Worm (Caenorhabditis elegans) whole organism, young adult: ENCODE measurements around the gene isw-1.

Experiments used
- B0261.1 ChIP-seq: sonication (generic microtip); optimal IDR thresholded peaks from 2 replicates; lab custom pipeline; 2016; ENCODE audit warnings: mild to moderate bottlenecking, missing genetic modification characterization, moderate library complexity, missing compliant biosample characterization
- F22D6.2 ChIP-seq: sonication (generic microtip); optimal IDR thresholded peaks from 2 replicates; lab custom pipeline; 2016; ENCODE audit warnings: mild to moderate bottlenecking, missing genetic modification characterization, missing compliant biosample characterization
- F23B12.7 ChIP-seq: sonication (generic microtip); optimal IDR thresholded peaks from 2 replicates; lab custom pipeline; 2017; ENCODE audit warnings: missing genetic modification characterization, mild to moderate bottlenecking, missing compliant biosample characterization, antibody characterized with exemption, moderate library complexity; ENCODE audit not compliant: insufficient read depth
- F57C9.4 ChIP-seq: sonication (generic microtip); optimal IDR thresholded peaks from 2 replicates; lab custom pipeline; 2017; ENCODE audit warnings: mild to moderate bottlenecking, missing genetic modification characterization, missing compliant biosample characterization
- Y56A3A.18 ChIP-seq: fragments of 200-800 bp; sonication (Bioruptor generic); IDR thresholded peaks from 2 replicates; pipeline ENCODE4 v1.3.6; 2022; ENCODE audit warnings: missing genetic modification reagents, missing genetic modification characterization, missing compliant biosample characterization
- Y95B8A.8 ChIP-seq: fragments of 200-800 bp; sonication (Bioruptor generic); IDR thresholded peaks from 2 replicates; pipeline ENCODE4 v1.3.6; 2022; ENCODE audit warnings: missing genetic modification reagents, missing genetic modification characterization, missing compliant biosample characterization
- akir-1 ChIP-seq: fragments of 200-800 bp; sonication (Bioruptor generic); optimal IDR thresholded peaks from 2 replicates; lab custom pipeline; 2018; ENCODE audit warnings: mild to moderate bottlenecking, missing genetic modification characterization, moderate library complexity, missing compliant biosample characterization
- attf-3 ChIP-seq: fragments of 200-800 bp; sonication (Bioruptor generic); conservative IDR thresholded peaks from 2 replicates; pipeline ENCODE4 v1.3.6; 2022; ENCODE audit warnings: missing genetic modification reagents, missing genetic modification characterization, missing compliant biosample characterization
- dpff-1 ChIP-seq: sonication (generic microtip); optimal IDR thresholded peaks from 2 replicates; lab custom pipeline; 2017; ENCODE audit warnings: mild to moderate bottlenecking, missing genetic modification characterization, missing compliant biosample characterization
- dpl-1 ChIP-seq: fragments of 150-350 bp; optimal IDR thresholded peaks from 2 replicates; lab custom pipeline; 2014; ENCODE audit warnings: missing biosample characterization, missing genetic modification reagents, missing genetic modification characterization
- efl-1 ChIP-seq: fragments of 150-350 bp; optimal IDR thresholded peaks from 2 replicates; lab custom pipeline; 2014; ENCODE audit warnings: missing biosample characterization, missing genetic modification reagents, missing genetic modification characterization
- egrh-3 ChIP-seq: fragments of 200-800 bp; sonication (Bioruptor generic); IDR thresholded peaks from 2 replicates; pipeline ENCODE4 v1.3.6; 2022; ENCODE audit warnings: missing genetic modification reagents, missing genetic modification characterization, missing compliant biosample characterization
- hmg-20 ChIP-seq: fragments of 200-800 bp; sonication (Bioruptor generic); IDR thresholded peaks from 2 replicates; pipeline ENCODE4 v1.3.6; 2022; ENCODE audit warnings: missing genetic modification reagents, missing genetic modification characterization, missing compliant biosample characterization
- hsf-1 ChIP-seq: fragments of 200-800 bp; sonication (Bioruptor generic); IDR thresholded peaks from 2 replicates; pipeline ENCODE4 v1.3.6; 2022; ENCODE audit warnings: missing genetic modification reagents, missing genetic modification characterization, missing compliant biosample characterization
- lin-26 ChIP-seq: fragments of 200-800 bp; sonication (Bioruptor generic); IDR thresholded peaks from 2 replicates; pipeline ENCODE4 v1.3.6; 2022; ENCODE audit warnings: missing genetic modification reagents, missing genetic modification characterization, missing compliant biosample characterization
- lin-35 ChIP-seq, 3 experiments: fragments of 150-350 bp in 2 of 3; sonication (generic microtip) in 1 of 3; optimal IDR thresholded peaks; 2 replicates each; lab custom pipeline; 2014 to 2018; ENCODE audit warnings: missing biosample characterization in 3 of 3, missing genetic modification characterization in 3 of 3, missing genetic modification reagents in 3 of 3
- madf-6 ChIP-seq: fragments of 200-800 bp; sonication (Bioruptor generic); IDR thresholded peaks from 2 replicates; pipeline ENCODE4 v1.3.6; 2022; ENCODE audit warnings: missing genetic modification reagents, missing genetic modification characterization, missing compliant biosample characterization
- madf-8 ChIP-seq: fragments of 200-800 bp; sonication (Bioruptor generic); conservative IDR thresholded peaks from 2 replicates; pipeline ENCODE4 v1.3.6; 2022; ENCODE audit warnings: missing genetic modification reagents, missing genetic modification characterization, missing compliant biosample characterization
- nhr-27 ChIP-seq: fragments of 200-800 bp; sonication (Bioruptor generic); optimal IDR thresholded peaks from 2 replicates; lab custom pipeline; 2018; ENCODE audit warnings: mild to moderate bottlenecking, missing genetic modification characterization, moderate library complexity, missing compliant biosample characterization
- nhr-80 ChIP-seq: sonication (generic microtip); optimal IDR thresholded peaks from 2 replicates; lab custom pipeline; 2016; ENCODE audit warnings: missing genetic modification characterization, missing compliant biosample characterization
- nhr-90 ChIP-seq: sonication (generic microtip); optimal IDR thresholded peaks from 2 replicates; lab custom pipeline; 2016; ENCODE audit warnings: missing genotype, mild to moderate bottlenecking, missing genetic modification characterization, missing compliant biosample characterization
- rcor-1 ChIP-seq: fragments of 200-800 bp; sonication (Bioruptor generic); IDR thresholded peaks from 2 replicates; pipeline ENCODE4 v1.3.6; 2022; ENCODE audit warnings: missing genetic modification reagents, missing genetic modification characterization, missing compliant biosample characterization
- snpc-1.1 ChIP-seq: sonication (generic microtip); optimal IDR thresholded peaks from 2 replicates; lab custom pipeline; 2017; ENCODE audit warnings: missing genetic modification characterization, mild to moderate bottlenecking, missing compliant biosample characterization, antibody characterized with exemption, moderate library complexity, missing genotype, missing genetic modification reagents; ENCODE audit not compliant: insufficient read depth
- somi-1 ChIP-seq: fragments of 200-800 bp; sonication (Bioruptor generic); optimal IDR thresholded peaks from 2 replicates; lab custom pipeline; 2018; ENCODE audit warnings: mild to moderate bottlenecking, missing genetic modification characterization, missing compliant biosample characterization
- tbp1 ChIP-seq: fragments of 200-800 bp; sonication (Bioruptor generic); optimal IDR thresholded peaks from 2 replicates; lab custom pipeline; 2018; ENCODE audit warnings: mild to moderate bottlenecking, missing genetic modification characterization, missing compliant biosample characterization
- tlf-1 ChIP-seq: fragments of 200-800 bp; sonication (Bioruptor generic); optimal IDR thresholded peaks from 2 replicates; lab custom pipeline; 2018; ENCODE audit warnings: mild to moderate bottlenecking, missing genetic modification characterization, missing compliant biosample characterization
- xnd-1 ChIP-seq: sonication (generic microtip); optimal IDR thresholded peaks from 2 replicates; lab custom pipeline; 2016; ENCODE audit warnings: missing genotype, missing genetic modification reagents, missing genetic modification characterization, missing compliant biosample characterization
- zfh-2 ChIP-seq: fragments of 200-800 bp; sonication (Bioruptor generic); conservative IDR thresholded peaks from 2 replicates; pipeline ENCODE4 v1.3.6; 2022; ENCODE audit warnings: missing genetic modification reagents, missing genetic modification characterization, missing compliant biosample characterization
- zim-3 ChIP-seq: sonication (generic microtip); optimal IDR thresholded peaks from 2 replicates; lab custom pipeline; 2017; ENCODE audit warnings: mild to moderate bottlenecking, missing genetic modification characterization, moderate library complexity, missing compliant biosample characterization
- ztf-18 ChIP-seq: sonication (generic microtip); optimal IDR thresholded peaks from 2 replicates; lab custom pipeline; 2016; ENCODE audit warnings: missing genotype, mild to moderate bottlenecking, missing genetic modification characterization, missing compliant biosample characterization

Gene isw-1

ce11 chrIII:6730185-6730850 is 20.4 kb upstream of the isw-1 start, which contains the start of the genes Y102E9.5 and odr-4:
Gene Y102E9.5 (minus strand): TSS chrIII:6730285.
Gene odr-4 (plus strand): TSS chrIII:6730800.
- no peak for TF ChIP-seq F23B12.7 (tag; lab: Kevin White, UChicago)
- no peak for TF ChIP-seq tbp1
- TF ChIP-seq egrh-3 (GFP tag; lab: Robert Waterston, UW), result no peak
- TF ChIP-seq ztf-18 (tag; lab: Kevin White, UChicago), result no peak
- peak; percentile 4 for TF ChIP-seq nhr-80

DNA sequence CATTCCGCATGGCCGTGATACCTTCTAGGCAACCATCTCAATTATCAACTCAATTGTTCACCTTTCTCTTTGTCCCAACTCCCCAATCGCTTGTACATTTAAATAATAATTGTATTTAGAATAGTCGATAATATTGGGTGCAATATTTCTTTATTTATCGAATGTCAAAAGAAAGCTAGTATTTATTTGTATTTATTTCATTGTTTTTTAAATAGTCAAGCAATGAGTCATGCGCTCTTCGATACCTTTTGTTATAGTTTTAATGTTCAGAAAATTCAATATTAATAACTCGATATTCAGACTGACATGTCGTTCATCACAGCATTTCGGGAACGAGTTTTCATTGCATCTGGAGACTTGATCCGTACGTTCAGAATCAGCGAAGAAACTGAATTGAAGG is 15.6 kb upstream of the isw-1 start, which contains the start of gene wdr-4:
Gene wdr-4 (plus strand): TSS at position 301 of the 400 bp plus-strand sequence.
- TF ChIP-seq tlf-1 (GFP tag; lab: Kevin White, UChicago), result no peak
- TF ChIP-seq attf-3 (GFP tag; lab: Robert Waterston, UW), result no peak
- TF ChIP-seq nhr-27 (tag; lab: Kevin White, UChicago), result no peak
- no peak for TF ChIP-seq B0261.1 (tag; lab: Kevin White, UChicago)

DNA sequence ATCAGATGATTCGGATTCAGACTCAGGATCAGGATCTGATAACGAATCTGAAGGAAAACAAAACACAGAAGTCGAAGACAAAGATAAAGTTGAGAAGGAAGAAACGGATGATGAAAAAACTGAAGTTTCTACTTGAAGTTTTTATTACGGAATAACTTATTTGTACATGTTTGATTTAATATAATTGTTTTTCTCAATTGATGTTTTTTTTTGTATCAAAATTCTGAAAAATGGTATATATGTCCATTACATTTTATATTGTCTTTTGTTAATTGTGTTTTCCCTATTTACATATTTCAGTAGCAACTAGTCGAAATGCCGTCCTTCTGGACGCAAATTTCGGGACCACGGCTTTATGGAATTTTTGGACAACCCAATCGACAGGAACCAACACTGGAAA is 13.2 kb upstream of the isw-1 start, which contains the start of gene F37A4.1:
Gene F37A4.1 (plus strand): TSS at position 301 of the 400 bp plus-strand sequence.
- TF ChIP-seq Y95B8A.8 (GFP tag; lab: Robert Waterston, UW) (no peak), zim-3 (tag; lab: Kevin White, UChicago) (no peak), rcor-1 (no peak), attf-3 (GFP tag; lab: Robert Waterston, UW) (0 out of 2 replicates have a peak, but pooled peaks have one; percentile 43), Y56A3A.18 (GFP tag; lab: Robert Waterston, UW) (no peak), lin-26 (GFP tag; lab: Robert Waterston, UW) (no peak), F57C9.4 (tag; lab: Kevin White, UChicago) (no peak)

- TF ChIP-seq efl-1 (GFP tag; lab: Kevin White, UChicago) (peak; percentile 82), dpff-1 (tag; lab: Kevin White, UChicago) (no peak), F22D6.2 (tag; lab: Kevin White, UChicago) (no peak), madf-6 (GFP tag; lab: Robert Waterston, UW) (peak; percentile 78), lin-35 (GFP tag; optimal IDR thresholded peaks at IDR 0.05; lab: Kevin White, UChicago) (peak in 1 of 3 experiments; percentile 21), akir-1 (GFP tag; lab: Kevin White, UChicago) (no peak), somi-1 (GFP tag; lab: Kevin White, UChicago) (no peak), zfh-2 (GFP tag; lab: Robert Waterston, UW) (no peak), dpl-1 (GFP tag; lab: Kevin White, UChicago) (peak; percentile 53), hmg-20 (no peak), hsf-1 (GFP tag; lab: Robert Waterston, UW) (peak; percentile 72), snpc-1.1 (tag; lab: Kevin White, UChicago) (no peak), madf-8 (GFP tag; lab: Robert Waterston, UW) (0 out of 2 replicates have a peak, but pooled peaks have one; percentile 14), xnd-1 (tag; lab: Kevin White, UChicago) (peak; percentile 32), egrh-3 (GFP tag; lab: Robert Waterston, UW) (no peak), attf-3 (GFP tag; lab: Robert Waterston, UW) (peak; percentile 94)
These were observed 12.3 kb upstream of the isw-1 start, which contains the start of the genes bath-41 and F37A4.2 for ce11 chrIII:6722208-6722679. Gene bath-41 (minus strand): TSS chrIII:6722258. Gene F37A4.2 (plus strand): TSS chrIII:6722454.

ce11 chrIII:6718270-6718669 is 8.4 kb upstream of the isw-1 start, which contains the start of gene F37A4.3:
Gene F37A4.3 (plus strand): TSS chrIII:6718570.
- no peak for TF ChIP-seq nhr-90
